Fruit fly (Drosophila melanogaster): ENCODE measurements around the gene Phb1.

Gene Phb1

dm6 chr2L:19123472-19124070 is at the start of gene Phb1:
Gene Phb1, minus strand, starts transcription at chr2L:19123869.
- TF ChIP-seq CG8478 (optimal IDR thresholded peaks at IDR 0.05), result no peak
- TF ChIP-seq CTCF (optimal IDR thresholded peaks at IDR 0.05), result no peak

- TF ChIP-seq CG8478 (optimal IDR thresholded peaks at IDR 0.05) (no peak), CTCF (optimal IDR thresholded peaks at IDR 0.05) (no peak)
These were observed 44.5 kb upstream of the Phb1 start for dm6 chr2L:19168095-19168697.

- TF ChIP-seq CG8478 (optimal IDR thresholded peaks at IDR 0.05) (no peak), CTCF (optimal IDR thresholded peaks at IDR 0.05) (no peak)
These were observed 43.5 kb upstream of the Phb1 start for dm6 chr2L:19167135-19167681.

- TF ChIP-seq CTCF (optimal IDR thresholded peaks at IDR 0.05), result peak; percentile 0 to 12
- no peak for TF ChIP-seq CG8478 (optimal IDR thresholded peaks at IDR 0.05)
These were observed 42.3 kb upstream of the Phb1 start for dm6 chr2L:19165998-19166397.

- TF ChIP-seq CG8478 (optimal IDR thresholded peaks at IDR 0.05) (no peak), CTCF (optimal IDR thresholded peaks at IDR 0.05) (no peak)
These were observed 41.5 kb upstream of the Phb1 start for dm6 chr2L:19164933-19165813.

- TF ChIP-seq CTCF (optimal IDR thresholded peaks at IDR 0.05), result no peak
- TF ChIP-seq CG8478 (optimal IDR thresholded peaks at IDR 0.05), result no peak
These were observed 40.3 kb upstream of the Phb1 start for dm6 chr2L:19163975-19164371.

dm6 chr2L:19163143-19163974 is 39.7 kb upstream of the Phb1 start:
- TF ChIP-seq CTCF (optimal IDR thresholded peaks at IDR 0.05) (no peak), CG8478 (optimal IDR thresholded peaks at IDR 0.05) (no peak)

- no peak for TF ChIP-seq CG8478 (optimal IDR thresholded peaks at IDR 0.05)
- TF ChIP-seq CTCF (optimal IDR thresholded peaks at IDR 0.05), result no peak
These were observed 38.8 kb upstream of the Phb1 start for dm6 chr2L:19162330-19163100.

dm6 chr2L:19161307-19161999 is 37.8 kb upstream of the Phb1 start:
- TF ChIP-seq CG8478 (optimal IDR thresholded peaks at IDR 0.05) (no peak), CTCF (optimal IDR thresholded peaks at IDR 0.05) (no peak)

dm6 chr2L:19159552-19160406 is 36.1 kb upstream of the Phb1 start:
- no peak for TF ChIP-seq CTCF (optimal IDR thresholded peaks at IDR 0.05)
- TF ChIP-seq CG8478 (optimal IDR thresholded peaks at IDR 0.05), result no peak

- TF ChIP-seq CG8478 (optimal IDR thresholded peaks at IDR 0.05), result no peak
- TF ChIP-seq CTCF (optimal IDR thresholded peaks at IDR 0.05), result no peak
These were observed 35.2 kb upstream of the Phb1 start for dm6 chr2L:19158679-19159551.
